Fruit fly (Drosophila melanogaster): Measurements from ENCODE around the gene Spn28F.

Gene Spn28F

DNA sequence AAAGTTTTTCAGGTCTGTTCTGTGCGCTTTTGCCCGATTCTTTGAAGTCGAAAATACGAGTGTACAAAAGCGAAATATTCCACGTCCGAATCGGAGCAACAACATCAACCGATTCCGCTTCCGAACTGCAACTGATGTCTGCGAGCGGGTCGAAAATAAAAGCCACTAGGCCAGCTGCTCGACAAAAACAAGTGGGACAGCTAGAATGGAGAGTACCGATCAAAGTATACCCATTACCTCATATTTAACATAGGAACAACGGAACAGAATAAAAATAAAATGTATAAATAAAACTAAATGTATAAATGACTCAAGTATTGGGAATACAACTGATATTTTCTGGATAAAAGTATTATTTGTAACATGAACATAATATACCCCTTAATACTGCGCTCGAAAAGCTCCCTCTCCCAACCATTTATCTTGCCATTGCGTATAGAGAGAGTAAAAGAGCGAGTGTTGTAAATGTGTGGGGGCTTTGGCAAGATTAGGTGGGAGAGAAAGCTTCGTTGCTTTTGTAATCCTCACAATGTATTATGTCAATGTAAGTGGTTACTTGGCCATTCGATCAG, 36.5 kb downstream of the Spn28F start, which contains the start of gene SLC5A11 (continued):
- peak; percentile 99 for TF ChIP-seq CG10979 (tag; optimal IDR thresholded peaks at IDR 0.05)
- peak; percentile 94 for TF ChIP-seq CG10565 (GFP tag; optimal IDR thresholded peaks at IDR 0.05)
- TF ChIP-seq ssp (GFP tag; IDR thresholded peaks at IDR 0.05) = peak; percentile 91
- TF ChIP-seq CG6689 (GFP tag; IDR thresholded peaks at IDR 0.05) = peak; percentile 97
- TF ChIP-seq Sry-δ (GFP tag; optimal IDR thresholded peaks at IDR 0.05) = peak; percentile 75
- TF ChIP-seq NC2α (GFP tag; optimal IDR thresholded peaks at IDR 0.05) = peak; percentile 22
- peak; percentile 99 for TF ChIP-seq cas (GFP tag; IDR thresholded peaks at IDR 0.05)
- peak; percentile 87 for TF ChIP-seq CG13123 (GFP tag; optimal IDR thresholded peaks at IDR 0.05)
- no peak for TF ChIP-seq HLHmδ (GFP tag; optimal IDR thresholded peaks at IDR 0.05)
- TF ChIP-seq pzg (GFP tag; optimal IDR thresholded peaks at IDR 0.05) = peak; percentile 16
- TF ChIP-seq B-H1 (GFP tag; IDR thresholded peaks at IDR 0.05) = peak; percentile 95
- peak; percentile 80 for TF ChIP-seq Adf1 (GFP tag; IDR thresholded peaks at IDR 0.05)
- TF ChIP-seq odd (GFP tag; optimal IDR thresholded peaks at IDR 0.05) = peak; percentile 95
- TF ChIP-seq wek (GFP tag; optimal IDR thresholded peaks at IDR 0.05) = peak; percentile 49
- peak; percentile 77 for TF ChIP-seq CG2202 (tag; optimal IDR thresholded peaks at IDR 0.05)
- TF ChIP-seq Dp (GFP tag; optimal IDR thresholded peaks at IDR 0.05) = peak; percentile 5
- TF ChIP-seq chn (GFP tag; optimal IDR thresholded peaks at IDR 0.05) = peak; percentile 79
- TF ChIP-seq CG14014 (GFP tag; IDR thresholded peaks at IDR 0.05) = peak; percentile 99
- TF ChIP-seq CG2889 (GFP tag; IDR thresholded peaks at IDR 0.05) = peak; percentile 91
- TF ChIP-seq CG10543 (GFP tag; optimal IDR thresholded peaks at IDR 0.05) = peak; percentile 95
- TF ChIP-seq dimm (GFP tag; IDR thresholded peaks at IDR 0.05) = peak; percentile 95
- no peak for TF ChIP-seq Doc3 (GFP tag; IDR thresholded peaks at IDR 0.05; ENCODE audit: partially characterized antibody)
- no peak for TF ChIP-seq Scr (GFP tag; IDR thresholded peaks at IDR 0.05; ENCODE audit: partially characterized antibody)
- peak; percentile 80 for TF ChIP-seq zen (tag; optimal IDR thresholded peaks at IDR 0.05)
- TF ChIP-seq CG12299 (tag; optimal IDR thresholded peaks at IDR 0.05) = peak; percentile 85
- peak; percentile 96 for TF ChIP-seq trh (GFP tag; optimal IDR thresholded peaks at IDR 0.05)
- peak; percentile 96 for TF ChIP-seq CG11456 (GFP tag; IDR thresholded peaks at IDR 0.05)
- TF ChIP-seq ash1 (GFP tag; optimal IDR thresholded peaks at IDR 0.05) = peak; percentile 68
- TF ChIP-seq pho (GFP tag; optimal IDR thresholded peaks at IDR 0.05) = peak; percentile 52
- TF ChIP-seq CG30431 (GFP tag; optimal IDR thresholded peaks at IDR 0.05) = peak; percentile 23
- TF ChIP-seq stc (GFP tag; IDR thresholded peaks at IDR 0.05) = peak; percentile 98
- TF ChIP-seq jing (GFP tag; optimal IDR thresholded peaks at IDR 0.05) = peak; percentile 99
- TF ChIP-seq Fer2 (tag; optimal IDR thresholded peaks at IDR 0.05) = peak; percentile 90
- peak; percentile 15 for TF ChIP-seq disco-r (GFP tag; optimal IDR thresholded peaks at IDR 0.05)
- TF ChIP-seq corto (GFP tag; optimal IDR thresholded peaks at IDR 0.05) = peak; percentile 99
- TF ChIP-seq dysf (GFP tag; IDR thresholded peaks at IDR 0.05) = peak; percentile 99
- TF ChIP-seq stwl (tag; optimal IDR thresholded peaks at IDR 0.05) = no peak
- peak; percentile 91 for TF ChIP-seq CG5180 (GFP tag; optimal IDR thresholded peaks at IDR 0.05)
- peak; percentile 61 for TF ChIP-seq Elba2 (GFP tag; optimal IDR thresholded peaks at IDR 0.05)
- TF ChIP-seq bsh (GFP tag; optimal IDR thresholded peaks at IDR 0.05) = peak; percentile 95 to 100
- peak; percentile 82 for TF ChIP-seq CG8359 (GFP tag; optimal IDR thresholded peaks at IDR 0.05; ENCODE audit: borderline replicate concordance)
- peak; percentile 96 for TF ChIP-seq ind (GFP tag; optimal IDR thresholded peaks at IDR 0.05)
- TF ChIP-seq CG32767 (GFP tag; IDR thresholded peaks at IDR 0.05) = peak; percentile 94
- TF ChIP-seq HmgD (GFP tag; optimal IDR thresholded peaks at IDR 0.05) = no peak
- TF ChIP-seq CG2199 (GFP tag; IDR thresholded peaks at IDR 0.05) = peak; percentile 91
- TF ChIP-seq CG6683 (GFP tag; optimal IDR thresholded peaks at IDR 0.05) = peak; percentile 95
- no peak for TF ChIP-seq lov (optimal IDR thresholded peaks at IDR 0.05)
- peak; percentile 87 for TF ChIP-seq lov (GFP tag; IDR thresholded peaks at IDR 0.05)
- peak; percentile 71 for TF ChIP-seq fd3F (GFP tag; optimal IDR thresholded peaks at IDR 0.05)
- TF ChIP-seq emc (GFP tag; optimal IDR thresholded peaks at IDR 0.05) = peak; percentile 98
